Worm (Caenorhabditis elegans) whole organism, L4 larva: ENCODE data around the gene ZK938.12.

Experiments
- F49E8.2 ChIP-seq: sonication (generic microtip); optimal IDR thresholded peaks from 2 replicates; lab custom pipeline; 2016; ENCODE audit warnings: missing compliant biosample characterization, mild to moderate bottlenecking, missing genetic modification characterization, borderline replicate concordance
- R02D3.7 ChIP-seq: fragments of 150-350 bp; sonication (generic microtip); optimal IDR thresholded peaks from 3 replicates; lab custom pipeline; 2014; ENCODE audit warnings: missing biosample characterization, missing genetic modification characterization
- Y105C5A.15 ChIP-seq: fragments of 200-800 bp; sonication (Bioruptor generic); IDR thresholded peaks from 2 replicates; pipeline ENCODE4 v1.3.6; 2022; ENCODE audit warnings: missing genetic modification characterization, missing compliant biosample characterization
- Y75B8A.6 ChIP-seq: fragments of 200-800 bp; sonication (Bioruptor generic); IDR thresholded peaks from 2 replicates; pipeline ENCODE4 v1.3.6; 2022; ENCODE audit warnings: missing genetic modification reagents, missing genetic modification characterization, missing compliant biosample characterization
- ZK337.2 ChIP-seq: fragments of 200-800 bp; sonication (Bioruptor generic); IDR thresholded peaks from 2 replicates; pipeline ENCODE4 v1.3.6; 2022; ENCODE audit warnings: missing genetic modification reagents, missing genetic modification characterization, missing compliant biosample characterization
- arid-1 ChIP-seq: fragments of 200-800 bp; sonication (Bioruptor generic); conservative IDR thresholded peaks from 2 replicates; pipeline ENCODE4 v1.3.6; 2022; ENCODE audit warnings: missing genetic modification reagents, missing genetic modification characterization, missing compliant biosample characterization
- attf-4 ChIP-seq: sonication (generic microtip); optimal IDR thresholded peaks from 3 replicates; lab custom pipeline; 2017; ENCODE audit warnings: missing biosample characterization, missing genetic modification characterization
- ceh-62 ChIP-seq: sonication (generic microtip); optimal IDR thresholded peaks from 2 replicates; lab custom pipeline; 2017; ENCODE audit warnings: missing biosample characterization, missing genetic modification characterization
- ceh-82 ChIP-seq: sonication (generic microtip); optimal IDR thresholded peaks from 2 replicates; lab custom pipeline; 2017; ENCODE audit warnings: missing biosample characterization, missing genetic modification characterization
- ctbp-1 ChIP-seq: fragments of 200-800 bp; sonication (Bioruptor generic); IDR thresholded peaks from 2 replicates; pipeline ENCODE4 v1.3.6; 2022; ENCODE audit warnings: missing genetic modification reagents, missing genetic modification characterization, missing compliant biosample characterization
- daf-12 ChIP-seq: fragments of 150-350 bp; optimal IDR thresholded peaks from 2 replicates; lab custom pipeline; 2014; ENCODE audit warnings: missing biosample characterization, missing genetic modification reagents, missing genetic modification characterization
- daf-16 ChIP-seq, 3 experiments: sonication (generic microtip); optimal IDR thresholded peaks; 2 replicates each; lab custom pipeline; 2016 to 2017; ENCODE audit warnings: missing genetic modification characterization in 3 of 3, missing genetic modification reagents in 3 of 3, mild to moderate bottlenecking in 2 of 3, missing compliant biosample characterization in 2 of 3, missing biosample characterization in 1 of 3, moderate library complexity in 1 of 3
- daf-19 ChIP-seq: fragments of 200-800 bp; sonication (Bioruptor generic); conservative IDR thresholded peaks from 2 replicates; pipeline ENCODE4 v1.3.6; 2022; ENCODE audit warnings: missing genetic modification characterization, missing compliant biosample characterization
- daf-8 ChIP-seq: fragments of 200-800 bp; sonication (Bioruptor generic); IDR thresholded peaks from 2 replicates; pipeline ENCODE4 v1.3.6; 2022; ENCODE audit warnings: missing genetic modification characterization, missing compliant biosample characterization
- dve-1 ChIP-seq: sonication (generic microtip); optimal IDR thresholded peaks from 2 replicates; lab custom pipeline; 2017; ENCODE audit warnings: antibody characterized with exemption, mild to moderate bottlenecking, missing genetic modification characterization, missing compliant biosample characterization; ENCODE audit not compliant: insufficient read depth
- egl-43 ChIP-seq: fragments of 200-800 bp; sonication (Bioruptor generic); IDR thresholded peaks from 2 replicates; pipeline ENCODE4 v1.3.6; 2022; ENCODE audit warnings: missing genetic modification reagents, missing genetic modification characterization, missing compliant biosample characterization
- gei-8 ChIP-seq: fragments of 200-800 bp; sonication (Bioruptor generic); optimal IDR thresholded peaks from 2 replicates; lab custom pipeline; 2018; ENCODE audit warnings: mild to moderate bottlenecking, missing genetic modification characterization, missing compliant biosample characterization
- hif-1 ChIP-seq, 2 experiments: sonication (generic microtip); optimal IDR thresholded peaks; 2 replicates each; lab custom pipeline; 2016 to 2017; ENCODE audit warnings: missing compliant biosample characterization in 2 of 2, missing genetic modification characterization in 2 of 2, missing genetic modification reagents in 2 of 2, missing genotype in 2 of 2, mild to moderate bottlenecking in 1 of 2
- hlh-30 ChIP-seq: sonication (generic microtip); optimal IDR thresholded peaks from 2 replicates; lab custom pipeline; 2017; ENCODE audit warnings: antibody characterized with exemption, mild to moderate bottlenecking, missing genetic modification characterization, missing compliant biosample characterization; ENCODE audit not compliant: insufficient read depth
- jun-1 ChIP-seq: fragments of 150-350 bp; optimal IDR thresholded peaks from 2 replicates; lab custom pipeline; 2014; ENCODE audit warnings: missing biosample characterization, missing genetic modification reagents, missing genetic modification characterization
- lin-1 ChIP-seq: fragments of 200-800 bp; sonication (Bioruptor generic); IDR thresholded peaks from 2 replicates; pipeline ENCODE4 v1.3.6; 2022; ENCODE audit warnings: missing genetic modification reagents, missing genetic modification characterization, missing compliant biosample characterization
- lin-29 ChIP-seq: fragments of 200-800 bp; sonication (Bioruptor generic); IDR thresholded peaks from 2 replicates; pipeline ENCODE4 v1.3.6; 2022; ENCODE audit warnings: missing genetic modification reagents, missing genetic modification characterization, missing compliant biosample characterization
- lir-3 ChIP-seq: sonication (generic microtip); optimal IDR thresholded peaks from 2 replicates; lab custom pipeline; 2016; ENCODE audit warnings: mild to moderate bottlenecking, missing genetic modification characterization, missing compliant biosample characterization
- mdl-1 ChIP-seq, 2 experiments: fragments of 150-350 bp in 1 of 2; sonication (generic microtip) in 1 of 2; optimal IDR thresholded peaks; 2 replicates each; lab custom pipeline; 2014 to 2017; ENCODE audit warnings: missing biosample characterization in 2 of 2, missing genetic modification characterization in 2 of 2
- mes-2 ChIP-seq: sonication (generic microtip); optimal IDR thresholded peaks from 2 replicates; lab custom pipeline; 2016; ENCODE audit warnings: missing genotype, mild to moderate bottlenecking, missing genetic modification characterization, missing compliant biosample characterization; ENCODE audit not compliant: poor library complexity, severe bottlenecking
- mxl-2 ChIP-seq: fragments of 200-800 bp; sonication (Bioruptor generic); conservative IDR thresholded peaks from 2 replicates; pipeline ENCODE4 v1.3.6; 2022; ENCODE audit warnings: missing genetic modification reagents, missing genetic modification characterization, missing compliant biosample characterization
- mxl-3 ChIP-seq: fragments of 200-800 bp; sonication (Bioruptor generic); optimal IDR thresholded peaks from 2 replicates; lab custom pipeline; 2018; ENCODE audit warnings: mild to moderate bottlenecking, missing genetic modification characterization, missing compliant biosample characterization
- nhr-11 ChIP-seq: fragments of 150-350 bp; optimal IDR thresholded peaks from 2 replicates; lab custom pipeline; 2014; ENCODE audit warnings: missing biosample characterization, missing genetic modification characterization
- nhr-6 ChIP-seq: fragments of 150-350 bp; optimal IDR thresholded peaks from 2 replicates; lab custom pipeline; 2014; ENCODE audit warnings: missing biosample characterization, missing genetic modification characterization
- nhr-76 ChIP-seq: fragments of 150-350 bp; optimal IDR thresholded peaks from 2 replicates; lab custom pipeline; 2014; ENCODE audit warnings: missing biosample characterization, missing genetic modification characterization
- pha-4 ChIP-seq, 2 experiments: fragments of 150-350 bp in 1 of 2; fragments of 200-800 bp in 1 of 2; sonication (Bioruptor generic) in 1 of 2; IDR thresholded peaks in 1 of 2; optimal IDR thresholded peaks in 1 of 2; 2 replicates each; pipeline versions ENCODE4 v1.3.6 to Lab custom; 2014 to 2022; ENCODE audit warnings: missing genetic modification characterization in 2 of 2, missing genetic modification reagents in 2 of 2, missing biosample characterization in 1 of 2, missing compliant biosample characterization in 1 of 2
- php-3 ChIP-seq: fragments of 200-800 bp; sonication (Bioruptor generic); IDR thresholded peaks from 2 replicates; pipeline ENCODE4 v1.3.6; 2022; ENCODE audit warnings: missing genetic modification reagents, missing genetic modification characterization, missing compliant biosample characterization
- pqm-1 ChIP-seq: sonication (generic microtip); optimal IDR thresholded peaks from 2 replicates; lab custom pipeline; 2017; ENCODE audit warnings: missing biosample characterization, missing genetic modification characterization
- saeg-2 ChIP-seq: fragments of 200-800 bp; sonication (Bioruptor generic); IDR thresholded peaks from 2 replicates; pipeline ENCODE4 v1.3.6; 2022; ENCODE audit warnings: missing genetic modification reagents, missing genetic modification characterization, missing compliant biosample characterization
- sdz-12 ChIP-seq: fragments of 200-800 bp; sonication (Bioruptor generic); optimal IDR thresholded peaks from 2 replicates; lab custom pipeline; 2018; ENCODE audit warnings: mild to moderate bottlenecking, missing genetic modification characterization, missing compliant biosample characterization
- snpc-4 ChIP-seq: fragments of 150-350 bp; optimal IDR thresholded peaks from 2 replicates; lab custom pipeline; 2014; ENCODE audit warnings: missing biosample characterization, missing genetic modification characterization
- spr-1 ChIP-seq: sonication (generic microtip); optimal IDR thresholded peaks from 2 replicates; lab custom pipeline; 2016; ENCODE audit warnings: mild to moderate bottlenecking, missing genetic modification characterization, missing compliant biosample characterization
- spr-3 ChIP-seq: fragments of 200-800 bp; sonication (Bioruptor generic); optimal IDR thresholded peaks from 2 replicates; lab custom pipeline; 2018; ENCODE audit warnings: mild to moderate bottlenecking, missing genetic modification characterization, missing compliant biosample characterization
- unc-130 ChIP-seq: sonication (generic microtip); optimal IDR thresholded peaks from 2 replicates; lab custom pipeline; 2016; ENCODE audit warnings: missing genetic modification reagents, missing genetic modification characterization, missing compliant biosample characterization
- unc-39 ChIP-seq: sonication (generic microtip); optimal IDR thresholded peaks from 2 replicates; lab custom pipeline; 2017; ENCODE audit warnings: missing biosample characterization, missing genetic modification characterization
- zip-11 ChIP-seq: fragments of 200-800 bp; sonication (Bioruptor generic); IDR thresholded peaks from 2 replicates; pipeline ENCODE4 v1.3.6; 2022; ENCODE audit warnings: missing genetic modification characterization, missing compliant biosample characterization

Gene ZK938.12

ce11 chrII:9850945-9851344 lies 19.8 kb downstream of the ZK938.12 start, which contains the start of gene ZK938.10:
Gene ZK938.10, minus strand, starts transcription at chrII:9851045.
- no peak for TF ChIP-seq lin-29 (GFP tag; lab: Robert Waterston, UW)
- TF ChIP-seq spr-3 (GFP tag; lab: Kevin White, UChicago), result no peak
- TF ChIP-seq ceh-62 (tag; lab: Kevin White, UChicago), result no peak
- no peak for TF ChIP-seq nhr-76 (tag; lab: Kevin White, UChicago)
- no peak for TF ChIP-seq mxl-3 (GFP tag; lab: Kevin White, UChicago)
- TF ChIP-seq mes-2 (tag; lab: Kevin White, UChicago), result no peak
- TF ChIP-seq ZK337.2 (GFP tag; lab: Robert Waterston, UW), result no peak
- no peak for TF ChIP-seq attf-4 (tag; lab: Kevin White, UChicago)
- no peak for TF ChIP-seq R02D3.7 (tag; lab: Kevin White, UChicago)
- no peak for TF ChIP-seq F49E8.2 (tag; lab: Kevin White, UChicago)
- TF ChIP-seq saeg-2 (GFP tag; lab: Robert Waterston, UW), result no peak
- no peak for TF ChIP-seq zip-11 (GFP tag; lab: Robert Waterston, UW)
- TF ChIP-seq hlh-30 (tag; lab: Kevin White, UChicago), result no peak

ce11 chrII:9855620-9856019 lies 24.5 kb downstream of the ZK938.12 start, which contains the start of gene chil-4:
Gene chil-4, minus strand, starts transcription at chrII:9855720.
- TF ChIP-seq unc-130 (GFP tag; lab: Kevin White, UChicago) (no peak), pqm-1 (tag; lab: Kevin White, UChicago) (no peak), jun-1 (tag; lab: Kevin White, UChicago) (no peak), Y105C5A.15 (no peak), dve-1 (tag; lab: Kevin White, UChicago) (no peak), Y75B8A.6 (GFP tag; lab: Robert Waterston, UW) (no peak), php-3 (no peak), mxl-2 (no peak), daf-16 (GFP tag; optimal IDR thresholded peaks at IDR 0.05; lab: Kevin White, UChicago) (no peak), daf-16 (tag; optimal IDR thresholded peaks at IDR 0.05; lab: Kevin White, UChicago) (no peak), arid-1 (GFP tag; lab: Robert Waterston, UW) (no peak), snpc-4 (no peak), unc-39 (tag; lab: Kevin White, UChicago) (no peak), lir-3 (tag; lab: Kevin White, UChicago) (no peak)
- TF ChIP-seq, all 104 proteins: peak for 0

- TF ChIP-seq lin-1 (GFP tag; lab: Robert Waterston, UW), result no peak
Measured at ce11 chrII:9857791-9858190, 26.7 kb downstream of the ZK938.12 start, which contains the start of gene chil-6. Gene chil-6, minus strand, starts transcription at chrII:9857891.

ce11 chrII:9859575-9859974 lies 28.4 kb downstream of the ZK938.12 start, which contains the start of gene chil-5:
Gene chil-5, minus strand, starts transcription at chrII:9859675.
- TF ChIP-seq dve-1 (tag; lab: Kevin White, UChicago) (no peak), ceh-82 (tag; lab: Kevin White, UChicago) (no peak), hif-1 (tag; optimal IDR thresholded peaks at IDR 0.05; lab: Kevin White, UChicago) (no peak), nhr-6 (no peak), mdl-1 (tag; optimal IDR thresholded peaks at IDR 0.05; lab: Kevin White, UChicago) (no peak), egl-43 (GFP tag; lab: Robert Waterston, UW) (no peak), pqm-1 (tag; lab: Kevin White, UChicago) (no peak), F49E8.2 (tag; lab: Kevin White, UChicago) (no peak), lin-1 (GFP tag; lab: Robert Waterston, UW) (no peak), mes-2 (tag; lab: Kevin White, UChicago) (no peak), spr-1 (no peak), daf-8 (GFP tag; lab: Robert Waterston, UW) (no peak), mxl-3 (GFP tag; lab: Kevin White, UChicago) (no peak), daf-12 (tag; lab: Kevin White, UChicago) (no peak), daf-19 (GFP tag; lab: Robert Waterston, UW) (no peak), sdz-12 (no peak), gei-8 (no peak), ctbp-1 (GFP tag; lab: Robert Waterston, UW) (no peak), nhr-11 (tag; lab: Kevin White, UChicago) (no peak), pha-4 (GFP tag; IDR thresholded peaks at IDR 0.05; lab: Robert Waterston, UW) (no peak), pha-4 (tag; optimal IDR thresholded peaks at IDR 0.05; lab: Kevin White, UChicago) (no peak)
